Fruit fly (Drosophila melanogaster) whole organism, adult: ENCODE measurements around the gene CG17191.

ENCODE experiments used
- bab1 ChIP-seq: fragments of 200-800 bp; sonication (Bioruptor generic); optimal IDR thresholded peaks from 3 replicates; lab custom pipeline; 2019; ENCODE audit warnings: missing biosample characterization, mild to moderate bottlenecking, missing genetic modification characterization, moderate library complexity
- kay ChIP-seq: fragments of 200-800 bp; sonication (Bioruptor generic); peaks from one replicate; lab custom pipeline; 2016; ENCODE audit warnings: missing biosample characterization, missing genetic modification characterization, borderline replicate concordance

dm6 chr3R:27018187-27018586, 1.4 kb downstream of the CG17191 start, which contains the start of gene CG17192:
- TF ChIP-seq kay (GFP tag; lab: Kevin White, UChicago) (no peak), bab1 (GFP tag; lab: Kevin White, UChicago) (no peak)
